Worm (Caenorhabditis elegans) whole organism, L1 larva: ENCODE results near the gene flp-5.

Experiments
- elt-2 ChIP-seq: sonication (generic microtip); optimal IDR thresholded peaks from 2 replicates; lab custom pipeline; 2016; ENCODE audit warnings: missing genetic modification characterization, mild to moderate bottlenecking, inconsistent platforms, missing compliant biosample characterization, missing genetic modification reagents
- fos-1 ChIP-seq: fragments of 150-350 bp; optimal IDR thresholded peaks from 2 replicates; lab custom pipeline; 2014; ENCODE audit warnings: missing biosample characterization, missing genetic modification characterization
- nhr-28 ChIP-seq: fragments of 150-350 bp; optimal IDR thresholded peaks from 2 replicates; lab custom pipeline; 2014; ENCODE audit warnings: missing biosample characterization, missing genetic modification characterization
- sox-4 ChIP-seq: sonication (generic microtip); optimal IDR thresholded peaks from 2 replicates; lab custom pipeline; 2016; ENCODE audit warnings: missing genetic modification characterization, missing compliant biosample characterization
- unc-62 ChIP-seq: fragments of 150-350 bp; optimal IDR thresholded peaks from 2 replicates; lab custom pipeline; 2014; ENCODE audit warnings: missing biosample characterization, missing genetic modification reagents, missing genetic modification characterization
- ztf-11 ChIP-seq, 2 experiments: sonication (generic microtip); optimal IDR thresholded peaks; 2 replicates each; lab custom pipeline; 2016 to 2017; ENCODE audit warnings: missing genetic modification characterization in 2 of 2, missing biosample characterization in 1 of 2, missing compliant biosample characterization in 1 of 2

DNA sequence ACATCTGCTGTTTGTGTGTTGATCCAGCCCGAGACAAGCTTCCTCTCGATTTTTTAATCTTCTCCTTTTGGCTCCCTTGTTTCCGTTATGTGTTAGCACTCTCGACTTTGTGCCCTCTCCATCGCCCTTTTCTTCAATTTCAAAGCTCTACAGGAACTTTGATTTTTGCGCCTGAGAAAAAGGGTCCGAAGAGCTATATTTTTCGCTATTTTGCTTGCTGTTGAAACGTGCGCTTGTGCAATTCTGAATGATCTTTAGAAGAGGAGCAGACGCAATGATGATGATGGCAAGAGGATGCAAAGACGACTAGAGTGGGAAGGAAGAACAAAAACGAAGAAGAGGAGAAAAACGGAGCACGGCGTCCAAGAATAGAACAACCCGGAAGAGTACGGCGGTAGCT is 46.3 kb upstream of the flp-5 start:
- TF ChIP-seq sox-4 (tag; lab: Kevin White, UChicago) (no peak), fos-1 (no peak), unc-62 (GFP tag; lab: Kevin White, UChicago) (no peak), nhr-28 (tag; lab: Kevin White, UChicago) (no peak), elt-2 (tag; lab: Kevin White, UChicago) (no peak), ztf-11 (tag; optimal IDR thresholded peaks at IDR 0.05; lab: Kevin White, UChicago) (no peak)
